Worm (Caenorhabditis elegans): ENCODE measurements around the gene trx-1.

trx-1 gene

ce11 chrII:7758397-7759135 is 5.2 kb upstream of the trx-1 start, which contains the start of gene B0228.7 (continued):
- TF ChIP-seq lin-13 (GFP tag; optimal IDR thresholded peaks at IDR 0.05) (no peak), ztf-11 (tag; optimal IDR thresholded peaks at IDR 0.05) (no peak), nhr-90 (tag; optimal IDR thresholded peaks at IDR 0.05; ENCODE audit: poor library complexity) (no peak), nhr-20 (tag; optimal IDR thresholded peaks at IDR 0.05) (no peak), mef-2 (tag; optimal IDR thresholded peaks at IDR 0.05) (no peak), xbp-1 (tag; optimal IDR thresholded peaks at IDR 0.05) (peak; percentile 9), C34B4.2 (tag; optimal IDR thresholded peaks at IDR 0.05) (no peak), unc-86 (tag; optimal IDR thresholded peaks at IDR 0.05) (peak; percentile 25), F16B12.6 (tag; optimal IDR thresholded peaks at IDR 0.05) (no peak), unc-30 (tag; optimal IDR thresholded peaks at IDR 0.05) (no peak), aly-2 (tag; optimal IDR thresholded peaks at IDR 0.05) (no peak), unc-98 (GFP tag; IDR thresholded peaks at IDR 0.05) (no peak), mab-9 (GFP tag; IDR thresholded peaks at IDR 0.05) (no peak), nhr-11 (tag; optimal IDR thresholded peaks at IDR 0.05) (no peak), jun-1 (tag; optimal IDR thresholded peaks at IDR 0.05) (no peak), nhr-28 (tag; optimal IDR thresholded peaks at IDR 0.05) (no peak), egl-13 (tag; optimal IDR thresholded peaks at IDR 0.05) (no peak), ceh-88 (GFP tag; IDR thresholded peaks at IDR 0.05) (no peak), C04F5.9 (tag; optimal IDR thresholded peaks at IDR 0.05) (no peak), elt-3 (tag; optimal IDR thresholded peaks at IDR 0.05) (no peak), lin-35 (GFP tag; optimal IDR thresholded peaks at IDR 0.05) (peak in 1 of 2 experiments; percentile 9), ceh-82 (tag; optimal IDR thresholded peaks at IDR 0.05) (no peak), snpc-4 (tag; optimal IDR thresholded peaks at IDR 0.05) (no peak), nhr-19 (GFP tag; conservative IDR thresholded peaks at IDR 0.05) (no peak), alr-1 (tag; optimal IDR thresholded peaks at IDR 0.05; ENCODE audit: borderline replicate concordance) (no peak), vab-15 (tag; optimal IDR thresholded peaks at IDR 0.05) (no peak), lsy-2 (tag; optimal IDR thresholded peaks at IDR 0.05) (peak in 1 of 2 experiments; percentile 65), unc-130 (tag; optimal IDR thresholded peaks at IDR 0.05) (no peak), hlh-4 (tag; optimal IDR thresholded peaks at IDR 0.05) (no peak), irx-1 (tag; optimal IDR thresholded peaks at IDR 0.05) (no peak), ceh-8 (GFP tag; optimal IDR thresholded peaks at IDR 0.05) (peak; percentile 14), Y116A8C.19 (tag; optimal IDR thresholded peaks at IDR 0.05; ENCODE audit: borderline replicate concordance) (no peak), blmp-1 (tag; optimal IDR thresholded peaks at IDR 0.05) (no peak), ztf-4 (tag; optimal IDR thresholded peaks at IDR 0.05) (no peak), tbx-2 (tag; optimal IDR thresholded peaks at IDR 0.05) (no peak), lin-14 (GFP tag; optimal IDR thresholded peaks at IDR 0.05) (peak; percentile 37), sup-37 (GFP tag; optimal IDR thresholded peaks at IDR 0.05) (no peak), nhr-47 (tag; optimal IDR thresholded peaks at IDR 0.05) (peak; percentile 29), mdl-1 (tag; optimal IDR thresholded peaks at IDR 0.05) (no peak), unc-62 (GFP tag; optimal IDR thresholded peaks at IDR 0.05) (no peak), rnt-1 (tag; optimal IDR thresholded peaks at IDR 0.05) (peak; percentile 32), ces-1 (GFP tag; optimal IDR thresholded peaks at IDR 0.05) (no peak), lin-39 (tag; optimal IDR thresholded peaks at IDR 0.05) (no peak), skn-1 (tag; optimal IDR thresholded peaks at IDR 0.05) (no peak), C16A3.4 (tag; optimal IDR thresholded peaks at IDR 0.05) (peak; percentile 16), tlp-1 (tag; optimal IDR thresholded peaks at IDR 0.05) (no peak), pqm-1 (tag; optimal IDR thresholded peaks at IDR 0.05) (no peak), hpl-2 (GFP tag; optimal IDR thresholded peaks at IDR 0.05) (no peak), fos-1 (tag; optimal IDR thresholded peaks at IDR 0.05) (no peak), nhr-84 (tag; optimal IDR thresholded peaks at IDR 0.05) (no peak), mep-1 (tag; optimal IDR thresholded peaks at IDR 0.05) (no peak), zip-4 (GFP tag; optimal IDR thresholded peaks at IDR 0.05) (no peak), sptf-1 (tag; optimal IDR thresholded peaks at IDR 0.05) (no peak)
